Worm (Caenorhabditis elegans): ENCODE results near the gene C46E10.3.

DNA sequence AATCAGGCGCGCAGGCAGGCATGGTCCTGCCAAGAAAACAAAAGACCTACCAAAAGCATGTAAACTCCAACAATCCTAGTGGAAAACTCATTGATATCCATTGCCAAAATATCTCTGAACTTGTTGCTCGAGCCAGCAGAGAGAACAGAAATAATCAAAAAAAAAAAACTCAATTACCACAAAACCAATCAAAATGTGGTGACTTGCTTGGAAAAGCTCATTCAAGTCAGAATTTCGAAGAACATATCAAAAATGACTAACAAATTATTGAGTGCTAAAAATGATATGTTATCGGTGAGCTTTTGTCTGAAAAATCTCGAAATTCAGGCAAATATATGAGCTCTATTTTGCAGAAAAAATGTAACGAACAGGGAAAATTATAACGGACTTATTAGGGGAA lies 19.8 kb upstream of the C46E10.3 start, which contains the start of gene srx-105:
- TF ChIP-seq elt-3 (tag; optimal IDR thresholded peaks at IDR 0.05) (no peak), cnd-1 (tag; optimal IDR thresholded peaks at IDR 0.05) (no peak), unc-120 (tag; optimal IDR thresholded peaks at IDR 0.05; ENCODE audit: poor library complexity, severe bottlenecking) (no peak), blmp-1 (tag; optimal IDR thresholded peaks at IDR 0.05) (no peak), mep-1 (tag; optimal IDR thresholded peaks at IDR 0.05) (no peak), lsy-2 (tag; optimal IDR thresholded peaks at IDR 0.05) (no peak), snpc-4 (tag; optimal IDR thresholded peaks at IDR 0.05) (no peak), zip-8 (tag; optimal IDR thresholded peaks at IDR 0.05) (no peak), sem-2 (GFP tag; optimal IDR thresholded peaks at IDR 0.05) (no peak), unc-62 (GFP tag; optimal IDR thresholded peaks at IDR 0.05) (no peak), sptf-1 (tag; optimal IDR thresholded peaks at IDR 0.05) (no peak), lin-13 (tag; optimal IDR thresholded peaks at IDR 0.05) (no peak), ceh-83 (GFP tag; optimal IDR thresholded peaks at IDR 0.05) (no peak)
